Worm (Caenorhabditis elegans) whole organism, L1 larva: ENCODE data around the gene famh-161.
A peak's percentile ranks its signal among the peaks of the same experiment; 100 is the strongest.

Experiments
- C04F5.9 ChIP-seq: sonication (generic microtip); optimal IDR thresholded peaks from 2 replicates; lab custom pipeline; 2016; ENCODE audit warnings: missing genetic modification characterization, missing compliant biosample characterization
- C34B4.2 ChIP-seq: sonication (generic microtip); optimal IDR thresholded peaks from 2 replicates; lab custom pipeline; 2017; ENCODE audit warnings: mild to moderate bottlenecking, missing genetic modification characterization, missing compliant biosample characterization
- F16B12.6 ChIP-seq: fragments of 150-350 bp; optimal IDR thresholded peaks from 2 replicates; lab custom pipeline; 2014; ENCODE audit warnings: missing biosample characterization, missing genetic modification characterization
- alr-1 ChIP-seq: fragments of 200-800 bp; sonication (Bioruptor generic); optimal IDR thresholded peaks from 2 replicates; lab custom pipeline; 2018; ENCODE audit warnings: borderline replicate concordance, mild to moderate bottlenecking, missing genetic modification characterization, missing compliant biosample characterization
- aly-2 ChIP-seq: fragments of 150-350 bp; optimal IDR thresholded peaks from 2 replicates; lab custom pipeline; 2014; ENCODE audit warnings: missing biosample characterization, missing genetic modification characterization
- blmp-1 ChIP-seq: fragments of 150-350 bp; optimal IDR thresholded peaks from 2 replicates; lab custom pipeline; 2014; ENCODE audit warnings: missing biosample characterization, missing genetic modification characterization
- ceh-63 ChIP-seq: fragments of 200-800 bp; sonication (Bioruptor generic); optimal IDR thresholded peaks from 2 replicates; lab custom pipeline; 2018; ENCODE audit warnings: mild to moderate bottlenecking, missing genetic modification characterization, missing compliant biosample characterization
- ceh-82 ChIP-seq, 3 experiments: fragments of 150-350 bp in 1 of 3; sonication (generic microtip) in 2 of 3; optimal IDR thresholded peaks; 2 replicates each; lab custom pipeline; 2014 to 2017; ENCODE audit warnings: missing biosample characterization in 3 of 3, missing genetic modification characterization in 3 of 3
- ceh-90 ChIP-seq: sonication (generic microtip); optimal IDR thresholded peaks from 2 replicates; lab custom pipeline; 2016; ENCODE audit warnings: missing genetic modification characterization, missing compliant biosample characterization
- dpl-1 ChIP-seq, 3 experiments: fragments of 150-350 bp in 2 of 3; sonication (generic microtip) in 1 of 3; optimal IDR thresholded peaks; 2 replicates each; lab custom pipeline; 2014 to 2017; ENCODE audit warnings: missing biosample characterization in 3 of 3, missing genetic modification characterization in 3 of 3, missing genetic modification reagents in 3 of 3
- dsc-1 ChIP-seq: sonication (generic microtip); optimal IDR thresholded peaks from 2 replicates; lab custom pipeline; 2016; ENCODE audit warnings: mild to moderate bottlenecking, missing genetic modification characterization, missing compliant biosample characterization
- efl-3 ChIP-seq: fragments of 200-800 bp; sonication (Bioruptor generic); optimal IDR thresholded peaks from 2 replicates; lab custom pipeline; 2018; ENCODE audit warnings: mild to moderate bottlenecking, missing genetic modification characterization, missing compliant biosample characterization
- egl-27 ChIP-seq, 2 experiments: fragments of 150-350 bp in 1 of 2; sonication (generic microtip); optimal IDR thresholded peaks; 3 replicates each; lab custom pipeline; 2017 to 2018; ENCODE audit warnings: missing biosample characterization in 2 of 2, missing genetic modification characterization in 2 of 2, missing genetic modification reagents in 2 of 2
- elt-2 ChIP-seq: sonication (generic microtip); optimal IDR thresholded peaks from 2 replicates; lab custom pipeline; 2016; ENCODE audit warnings: missing genetic modification characterization, mild to moderate bottlenecking, inconsistent platforms, missing compliant biosample characterization, missing genetic modification reagents
- fkh-4 ChIP-seq: sonication (generic microtip); optimal IDR thresholded peaks from 2 replicates; lab custom pipeline; 2016; ENCODE audit warnings: missing compliant biosample characterization, missing genetic modification characterization, borderline replicate concordance
- fkh-8 ChIP-seq: sonication (generic microtip); optimal IDR thresholded peaks from 2 replicates; lab custom pipeline; 2016; ENCODE audit warnings: mild to moderate bottlenecking, missing genetic modification characterization, missing compliant biosample characterization
- fos-1 ChIP-seq: fragments of 150-350 bp; optimal IDR thresholded peaks from 2 replicates; lab custom pipeline; 2014; ENCODE audit warnings: missing biosample characterization, missing genetic modification characterization
- grh-1 ChIP-seq: fragments of 200-800 bp; sonication (Bioruptor generic); IDR thresholded peaks from 2 replicates; pipeline ENCODE4 v1.3.6; 2022; ENCODE audit warnings: missing genetic modification reagents, missing genetic modification characterization, missing compliant biosample characterization
- hlh-17 ChIP-seq: fragments of 200-800 bp; sonication (Bioruptor generic); optimal IDR thresholded peaks from 2 replicates; lab custom pipeline; 2018; ENCODE audit warnings: missing genetic modification characterization, mild to moderate bottlenecking, missing compliant biosample characterization, moderate library complexity, borderline replicate concordance
- hpl-2 ChIP-seq: fragments of 150-350 bp; optimal IDR thresholded peaks from 2 replicates; lab custom pipeline; 2014; ENCODE audit warnings: missing biosample characterization, missing genetic modification reagents, missing genetic modification characterization
- irx-1 ChIP-seq: sonication (generic microtip); optimal IDR thresholded peaks from 2 replicates; lab custom pipeline; 2016; ENCODE audit warnings: missing genetic modification characterization, missing compliant biosample characterization
- isw-1 ChIP-seq: fragments of 200-800 bp; sonication (Bioruptor generic); IDR thresholded peaks from 2 replicates; pipeline ENCODE4 v1.3.6; 2022; ENCODE audit warnings: missing genetic modification characterization, missing compliant biosample characterization
- lin-15B ChIP-seq: fragments of 150-350 bp; sonication (generic microtip); optimal IDR thresholded peaks from 3 replicates; lab custom pipeline; 2014; ENCODE audit warnings: missing biosample characterization, missing genetic modification characterization
- lin-35 ChIP-seq, 2 experiments: fragments of 150-350 bp; optimal IDR thresholded peaks; 2 replicates each; lab custom pipeline; 2014; ENCODE audit warnings: missing biosample characterization in 2 of 2, missing genetic modification characterization in 2 of 2, missing genetic modification reagents in 2 of 2
- lir-3 ChIP-seq: sonication (generic microtip); optimal IDR thresholded peaks from 2 replicates; lab custom pipeline; 2016; ENCODE audit warnings: mild to moderate bottlenecking, missing genetic modification characterization, moderate library complexity, missing compliant biosample characterization; ENCODE audit not compliant: poor library complexity
- mab-9 ChIP-seq: fragments of 200-800 bp; sonication (Bioruptor generic); IDR thresholded peaks from 2 replicates; pipeline ENCODE4 v1.3.6; 2022; ENCODE audit warnings: missing genetic modification reagents, missing genetic modification characterization, missing compliant biosample characterization
- mep-1 ChIP-seq: fragments of 150-350 bp; optimal IDR thresholded peaks from 2 replicates; lab custom pipeline; 2014; ENCODE audit warnings: missing biosample characterization, missing genetic modification characterization
- nhr-11 ChIP-seq: fragments of 150-350 bp; optimal IDR thresholded peaks from 2 replicates; lab custom pipeline; 2014; ENCODE audit warnings: missing biosample characterization, missing genetic modification characterization
- nhr-12 ChIP-seq: sonication (generic microtip); optimal IDR thresholded peaks from 2 replicates; lab custom pipeline; 2017; ENCODE audit warnings: missing biosample characterization, missing genetic modification characterization
- nhr-19 ChIP-seq: fragments of 200-800 bp; sonication (Bioruptor generic); conservative IDR thresholded peaks from 2 replicates; pipeline ENCODE4 v1.3.6; 2022; ENCODE audit warnings: missing genetic modification characterization, missing compliant biosample characterization
- nhr-20 ChIP-seq: sonication (generic microtip); optimal IDR thresholded peaks from 2 replicates; lab custom pipeline; 2016; ENCODE audit warnings: mild to moderate bottlenecking, missing genetic modification characterization, missing compliant biosample characterization
- nhr-71 ChIP-seq: sonication (generic microtip); optimal IDR thresholded peaks from 2 replicates; lab custom pipeline; 2016; ENCODE audit warnings: mild to moderate bottlenecking, missing genetic modification characterization, moderate library complexity, missing compliant biosample characterization
- nhr-76 ChIP-seq: sonication (generic microtip); optimal IDR thresholded peaks from 2 replicates; lab custom pipeline; 2017; ENCODE audit warnings: missing biosample characterization, missing genetic modification characterization
- nhr-84 ChIP-seq: sonication (generic microtip); optimal IDR thresholded peaks from 2 replicates; lab custom pipeline; 2017; ENCODE audit warnings: missing biosample characterization, missing genetic modification characterization
- nhr-90 ChIP-seq: sonication (generic microtip); optimal IDR thresholded peaks from 2 replicates; lab custom pipeline; 2016; ENCODE audit warnings: mild to moderate bottlenecking, missing genetic modification characterization, missing compliant biosample characterization; ENCODE audit not compliant: poor library complexity
- pag-3 ChIP-seq: sonication (generic microtip); optimal IDR thresholded peaks from 2 replicates; lab custom pipeline; 2017; ENCODE audit warnings: missing genetic modification characterization, mild to moderate bottlenecking, missing compliant biosample characterization, antibody characterized with exemption, borderline replicate concordance; ENCODE audit not compliant: insufficient read depth
- pqm-1 ChIP-seq: sonication (generic microtip); optimal IDR thresholded peaks from 3 replicates; lab custom pipeline; 2017; ENCODE audit warnings: missing biosample characterization, missing genetic modification characterization
- rnt-1 ChIP-seq: sonication (generic microtip); optimal IDR thresholded peaks from 2 replicates; lab custom pipeline; 2016; ENCODE audit warnings: mild to moderate bottlenecking, missing genetic modification characterization, moderate library complexity, missing compliant biosample characterization
- tbx-2 ChIP-seq: sonication (generic microtip); optimal IDR thresholded peaks from 2 replicates; lab custom pipeline; 2016; ENCODE audit warnings: missing genetic modification characterization, missing compliant biosample characterization
- tlp-1 ChIP-seq: fragments of 150-350 bp; optimal IDR thresholded peaks from 2 replicates; lab custom pipeline; 2014; ENCODE audit warnings: missing biosample characterization, missing genetic modification characterization
- unc-30 ChIP-seq: sonication (generic microtip); optimal IDR thresholded peaks from 2 replicates; lab custom pipeline; 2017; ENCODE audit warnings: missing biosample characterization, missing genetic modification characterization
- xbp-1 ChIP-seq: sonication (generic microtip); optimal IDR thresholded peaks from 2 replicates; lab custom pipeline; 2016; ENCODE audit warnings: missing genetic modification characterization, missing compliant biosample characterization
- ztf-11 ChIP-seq, 2 experiments: sonication (generic microtip); optimal IDR thresholded peaks; 2 replicates each; lab custom pipeline; 2016 to 2017; ENCODE audit warnings: missing genetic modification characterization in 2 of 2, missing biosample characterization in 1 of 2, missing compliant biosample characterization in 1 of 2
- ztf-4 ChIP-seq: fragments of 150-350 bp; optimal IDR thresholded peaks from 2 replicates; lab custom pipeline; 2014; ENCODE audit warnings: missing biosample characterization, missing genetic modification characterization

The famh-161 gene

DNA sequence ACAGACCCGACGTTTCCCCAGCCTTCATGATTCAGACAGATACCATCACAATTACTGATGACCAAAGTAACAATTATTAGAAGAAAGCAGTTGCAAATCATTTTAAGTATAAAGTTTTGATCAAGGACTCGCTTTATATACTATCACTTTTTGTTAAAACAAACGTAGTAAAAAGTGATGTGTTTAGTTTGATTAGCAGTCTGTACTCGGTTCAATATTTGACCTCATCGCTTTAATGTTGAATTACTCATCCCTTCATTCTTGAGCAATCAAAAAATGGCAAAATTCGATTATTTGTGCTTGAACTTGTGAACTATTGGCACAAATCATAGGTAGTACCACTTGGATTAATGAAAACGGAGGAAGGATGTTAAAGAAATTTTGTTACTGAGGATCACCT lies 24.3 kb upstream of the famh-161 start, which contains the start of gene abf-4:
Gene abf-4 (minus strand): TSS at position 101 of the 400 bp plus-strand sequence.
- no peak for TF ChIP-seq mep-1 (tag; lab: Kevin White, UChicago)
- no peak for TF ChIP-seq dpl-1 (GFP tag; optimal IDR thresholded peaks at IDR 0.05; lab: Kevin White, UChicago)
- no peak for TF ChIP-seq grh-1 (GFP tag; lab: Robert Waterston, UW)
- no peak for TF ChIP-seq C34B4.2 (tag; lab: Kevin White, UChicago)
- no peak for TF ChIP-seq ceh-82 (tag; optimal IDR thresholded peaks at IDR 0.05; lab: Kevin White, UChicago)
- TF ChIP-seq aly-2: no peak
- TF ChIP-seq ztf-4 (tag; lab: Kevin White, UChicago): no peak
- no peak for TF ChIP-seq ceh-90 (tag; lab: Kevin White, UChicago)
- TF ChIP-seq ztf-11 (tag; optimal IDR thresholded peaks at IDR 0.05; lab: Kevin White, UChicago): no peak
- TF ChIP-seq hlh-17 (GFP tag; lab: Kevin White, UChicago): no peak
- no peak for TF ChIP-seq pag-3
- no peak for TF ChIP-seq ceh-63 (GFP tag; lab: Kevin White, UChicago)
- no peak for TF ChIP-seq nhr-20 (tag; lab: Kevin White, UChicago)
- no peak for TF ChIP-seq F16B12.6 (tag; lab: Kevin White, UChicago)
- TF ChIP-seq mab-9: no peak
- no peak for TF ChIP-seq fos-1 (tag; lab: Kevin White, UChicago)

DNA sequence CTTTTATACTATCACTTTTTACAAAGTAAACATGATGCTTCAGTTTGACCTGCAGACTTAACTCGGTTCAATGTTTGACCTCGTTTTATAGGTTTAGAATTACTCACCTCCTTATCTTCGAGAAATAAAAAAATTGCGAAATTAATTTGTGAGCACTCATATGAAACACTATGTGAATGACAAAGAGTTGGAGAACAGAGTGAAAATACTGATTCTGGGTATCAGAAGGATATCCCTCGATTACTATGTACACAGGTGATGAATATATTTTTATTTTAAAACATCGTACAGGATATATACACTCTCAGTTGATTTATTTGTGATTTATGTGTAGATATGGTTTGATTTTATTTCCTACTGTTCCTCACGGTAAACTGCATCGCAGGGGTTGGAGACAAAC lies 22.3 kb upstream of the famh-161 start, which contains the start of gene Y38H6C.23:
Gene Y38H6C.23 (minus strand): TSS at position 101 of the 400 bp plus-strand sequence.
- TF ChIP-seq lin-35 (GFP tag; optimal IDR thresholded peaks at IDR 0.05; lab: Kevin White, UChicago) (no peak), C04F5.9 (tag; lab: Kevin White, UChicago) (no peak), nhr-90 (tag; lab: Kevin White, UChicago) (no peak), dpl-1 (GFP tag; optimal IDR thresholded peaks at IDR 0.05; lab: Kevin White, UChicago) (no peak), rnt-1 (no peak), unc-30 (tag; lab: Kevin White, UChicago) (no peak), nhr-71 (tag; lab: Kevin White, UChicago) (no peak), efl-3 (no peak), lin-15B (no peak), nhr-11 (tag; lab: Kevin White, UChicago) (no peak), tlp-1 (tag; lab: Kevin White, UChicago) (no peak), fkh-4 (tag; lab: Kevin White, UChicago) (no peak), tbx-2 (no peak), nhr-12 (no peak), pqm-1 (tag; lab: Kevin White, UChicago) (no peak), fkh-8 (tag; lab: Kevin White, UChicago) (no peak)

DNA sequence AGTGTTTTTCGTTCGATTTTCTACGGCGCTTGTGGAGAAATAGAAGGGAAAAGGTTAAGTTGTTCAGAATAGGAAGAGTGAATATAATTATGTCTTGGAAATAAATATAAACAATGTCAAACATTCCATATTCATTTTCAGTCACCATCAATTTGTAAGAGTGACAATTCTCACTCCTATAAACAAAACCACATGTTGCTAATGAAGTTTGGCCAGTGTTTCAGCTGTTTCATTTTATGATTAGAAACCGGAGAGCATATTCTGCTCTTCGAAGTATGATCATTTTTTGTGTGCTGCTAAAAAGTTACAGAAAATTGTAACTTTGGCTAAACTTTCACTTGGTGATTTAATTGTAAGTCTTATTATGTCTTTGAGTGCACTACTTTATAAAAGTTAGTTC lies 21.1 kb upstream of the famh-161 start, which contains the start of gene Y38H6C.21:
Gene Y38H6C.21 (minus strand): TSS at position 148 of the 400 bp plus-strand sequence.
- TF ChIP-seq ceh-82 (tag; optimal IDR thresholded peaks at IDR 0.05; lab: Kevin White, UChicago): no peak
- peak; percentile 8 for TF ChIP-seq elt-2 (tag; lab: Kevin White, UChicago)
- peak; percentile 76 for TF ChIP-seq fkh-4 (tag; lab: Kevin White, UChicago)
- peak; percentile 88 for TF ChIP-seq dsc-1

DNA sequence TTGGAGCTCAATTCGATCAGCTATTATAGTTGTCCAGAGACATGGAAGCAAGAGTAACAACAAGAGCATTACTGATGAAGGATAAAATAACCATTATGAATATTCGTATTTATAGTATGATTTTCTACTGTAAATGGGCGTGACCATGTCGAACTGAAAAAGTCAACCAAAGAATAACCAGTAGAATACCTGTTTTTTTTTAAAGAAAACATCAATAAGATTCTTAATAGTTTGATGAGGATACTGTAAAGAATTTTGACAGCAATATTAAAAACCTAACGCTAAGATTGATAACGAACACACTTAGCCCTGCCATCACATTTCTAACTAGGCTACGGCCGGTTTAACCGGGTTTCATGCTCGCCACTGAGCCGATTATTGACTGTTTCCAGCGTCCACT lies 19.0 kb upstream of the famh-161 start, which contains the start of gene vmo-1:
Gene vmo-1 (minus strand): TSS at position 101 of the 400 bp plus-strand sequence.
- no peak for TF ChIP-seq lin-15B
- TF ChIP-seq nhr-84 (tag; lab: Kevin White, UChicago): no peak
- no peak for TF ChIP-seq egl-27 (tag; optimal IDR thresholded peaks at IDR 0.05; lab: Kevin White, UChicago)
- TF ChIP-seq nhr-76 (tag; lab: Kevin White, UChicago): no peak
- no peak for TF ChIP-seq nhr-19 (GFP tag; lab: Robert Waterston, UW)
- no peak for TF ChIP-seq hpl-2 (GFP tag; lab: Kevin White, UChicago)
- no peak for TF ChIP-seq xbp-1 (tag; lab: Kevin White, UChicago)
- no peak for TF ChIP-seq irx-1
- no peak for TF ChIP-seq isw-1 (GFP tag; lab: Robert Waterston, UW)
- no peak for TF ChIP-seq grh-1 (GFP tag; lab: Robert Waterston, UW)
- no peak for TF ChIP-seq C34B4.2 (tag; lab: Kevin White, UChicago)
- no peak for TF ChIP-seq alr-1 (tag; lab: Kevin White, UChicago)
- no peak for TF ChIP-seq blmp-1
- no peak for TF ChIP-seq lir-3 (tag; lab: Kevin White, UChicago)
